Worm (Caenorhabditis elegans) whole organism, L2 larva: Measurements from ENCODE around the gene srx-85.

Experiments
- C34F6.9 ChIP-seq: fragments of 150-350 bp; optimal IDR thresholded peaks from 2 replicates; lab custom pipeline; 2014; ENCODE audit warnings: missing biosample characterization, missing genetic modification characterization
- F13H6.1 ChIP-seq: sonication (generic microtip); optimal IDR thresholded peaks from 2 replicates; lab custom pipeline; 2016; ENCODE audit warnings: missing genetic modification characterization, missing compliant biosample characterization
- Y55F3AM.14 ChIP-seq: fragments of 200-800 bp; sonication (Bioruptor generic); optimal IDR thresholded peaks from 2 replicates; lab custom pipeline; 2018; ENCODE audit warnings: mild to moderate bottlenecking, missing genetic modification characterization, missing compliant biosample characterization
- ZK546.5 ChIP-seq: sonication (generic microtip); optimal IDR thresholded peaks from 2 replicates; lab custom pipeline; 2017; ENCODE audit warnings: missing biosample characterization, missing genetic modification characterization
- alr-1 ChIP-seq: fragments of 150-350 bp; optimal IDR thresholded peaks from 2 replicates; lab custom pipeline; 2014; ENCODE audit warnings: missing biosample characterization, missing genetic modification characterization
- ama-1 ChIP-seq: fragments of 150-350 bp; optimal IDR thresholded peaks from 2 replicates; lab custom pipeline; 2018; ENCODE audit warnings: inconsistent platforms
- blmp-1 ChIP-seq: sonication (generic microtip); optimal IDR thresholded peaks from 2 replicates; lab custom pipeline; 2017; ENCODE audit warnings: missing genetic modification characterization, mild to moderate bottlenecking, missing compliant biosample characterization, antibody characterized with exemption, moderate library complexity; ENCODE audit not compliant: insufficient read depth
- ceh-82 ChIP-seq: fragments of 150-350 bp; optimal IDR thresholded peaks from 2 replicates; lab custom pipeline; 2014; ENCODE audit warnings: missing biosample characterization, missing genetic modification characterization
- crh-2 ChIP-seq: sonication (generic microtip); optimal IDR thresholded peaks from 2 replicates; lab custom pipeline; 2017; ENCODE audit warnings: missing biosample characterization, missing genetic modification characterization
- dmd-4 ChIP-seq: sonication (generic microtip); optimal IDR thresholded peaks from 2 replicates; lab custom pipeline; 2017; ENCODE audit warnings: missing biosample characterization, missing genetic modification characterization
- egl-27 ChIP-seq: sonication (generic microtip); optimal IDR thresholded peaks from 3 replicates; lab custom pipeline; 2017; ENCODE audit warnings: missing biosample characterization, missing genetic modification reagents, missing genetic modification characterization
- elt-1 ChIP-seq: fragments of 150-350 bp; optimal IDR thresholded peaks from 2 replicates; lab custom pipeline; 2014; ENCODE audit warnings: missing biosample characterization, missing genetic modification characterization
- fos-1 ChIP-seq: fragments of 150-350 bp; optimal IDR thresholded peaks from 2 replicates; lab custom pipeline; 2014; ENCODE audit warnings: missing biosample characterization, missing genetic modification characterization
- gmeb-1 ChIP-seq: fragments of 150-350 bp; optimal IDR thresholded peaks from 2 replicates; lab custom pipeline; 2014; ENCODE audit warnings: missing biosample characterization, missing genetic modification characterization
- lin-11 ChIP-seq: fragments of 150-350 bp; sonication (generic microtip); optimal IDR thresholded peaks from 2 replicates; lab custom pipeline; 2014; ENCODE audit warnings: missing biosample characterization, missing genetic modification characterization, inconsistent platforms, mixed read lengths
- lin-13 ChIP-seq: fragments of 150-350 bp; optimal IDR thresholded peaks from 2 replicates; lab custom pipeline; 2014; ENCODE audit warnings: missing biosample characterization, missing genetic modification reagents, missing genetic modification characterization
- lin-39 ChIP-seq: fragments of 150-350 bp; optimal IDR thresholded peaks from 2 replicates; lab custom pipeline; 2014; ENCODE audit warnings: missing biosample characterization, missing genetic modification reagents, missing genetic modification characterization
- lsy-2 ChIP-seq, 2 experiments: fragments of 150-350 bp in 1 of 2; sonication (generic microtip) in 1 of 2; optimal IDR thresholded peaks; 2 replicates each; lab custom pipeline; 2014 to 2017; ENCODE audit warnings: missing biosample characterization in 2 of 2, missing genetic modification characterization in 2 of 2
- mab-5 ChIP-seq: fragments of 150-350 bp; optimal IDR thresholded peaks from 2 replicates; lab custom pipeline; 2014; ENCODE audit warnings: missing biosample characterization, missing genetic modification characterization
- mbf-1 ChIP-seq: sonication (generic microtip); optimal IDR thresholded peaks from 2 replicates; lab custom pipeline; 2017; ENCODE audit warnings: missing biosample characterization, missing genetic modification characterization
- mdl-1 ChIP-seq, 2 experiments: fragments of 150-350 bp in 1 of 2; sonication (generic microtip) in 1 of 2; optimal IDR thresholded peaks; 2 replicates each; lab custom pipeline; 2017; ENCODE audit warnings: missing biosample characterization in 2 of 2, missing genetic modification characterization in 2 of 2
- nhr-10 ChIP-seq: sonication (generic microtip); optimal IDR thresholded peaks from 2 replicates; lab custom pipeline; 2017; ENCODE audit warnings: missing biosample characterization, missing genetic modification characterization
- nhr-11 ChIP-seq: fragments of 150-350 bp; optimal IDR thresholded peaks from 2 replicates; lab custom pipeline; 2014; ENCODE audit warnings: missing biosample characterization, missing genetic modification characterization
- nhr-12 ChIP-seq: fragments of 150-350 bp; optimal IDR thresholded peaks from 2 replicates; lab custom pipeline; 2014; ENCODE audit warnings: missing biosample characterization, missing genetic modification characterization
- nhr-129 ChIP-seq: fragments of 150-350 bp; optimal IDR thresholded peaks from 2 replicates; lab custom pipeline; 2014; ENCODE audit warnings: missing biosample characterization, missing genetic modification characterization
- nhr-21 ChIP-seq: fragments of 150-350 bp; optimal IDR thresholded peaks from 2 replicates; lab custom pipeline; 2014; ENCODE audit warnings: missing biosample characterization, missing genetic modification characterization
- nhr-237 ChIP-seq: fragments of 150-350 bp; optimal IDR thresholded peaks from 2 replicates; lab custom pipeline; 2014; ENCODE audit warnings: missing biosample characterization, missing genetic modification characterization
- nhr-25 ChIP-seq: fragments of 150-350 bp; sonication (generic microtip); optimal IDR thresholded peaks from 3 replicates; lab custom pipeline; 2014; ENCODE audit warnings: missing biosample characterization, missing genetic modification characterization
- nhr-6 ChIP-seq: fragments of 150-350 bp; optimal IDR thresholded peaks from 2 replicates; lab custom pipeline; 2014; ENCODE audit warnings: missing biosample characterization, missing genetic modification characterization
- nhr-77 ChIP-seq: fragments of 150-350 bp; optimal IDR thresholded peaks from 2 replicates; lab custom pipeline; 2014; ENCODE audit warnings: missing biosample characterization, missing genetic modification characterization
- peb-1 ChIP-seq: fragments of 150-350 bp; optimal IDR thresholded peaks from 2 replicates; lab custom pipeline; 2014; ENCODE audit warnings: missing biosample characterization, missing genetic modification characterization
- sem-4 ChIP-seq: fragments of 150-350 bp; optimal IDR thresholded peaks from 2 replicates; lab custom pipeline; 2014; ENCODE audit warnings: missing biosample characterization, missing genetic modification reagents, missing genetic modification characterization
- skn-1 ChIP-seq: sonication (generic microtip); optimal IDR thresholded peaks from 2 replicates; lab custom pipeline; 2017; ENCODE audit warnings: missing biosample characterization, missing genetic modification characterization
- sma-3 ChIP-seq: sonication (generic microtip); optimal IDR thresholded peaks from 2 replicates; lab custom pipeline; 2016; ENCODE audit warnings: missing genetic modification reagents, missing genetic modification characterization, missing compliant biosample characterization
- sma-9 ChIP-seq, 2 experiments: fragments of 150-350 bp in 1 of 2; sonication (generic microtip) in 1 of 2; optimal IDR thresholded peaks; 2 replicates each; lab custom pipeline; 2014 to 2016; ENCODE audit warnings: missing genetic modification characterization in 2 of 2, mild to moderate bottlenecking in 1 of 2, missing biosample characterization in 1 of 2, missing compliant biosample characterization in 1 of 2, missing genetic modification reagents in 1 of 2, moderate library complexity in 1 of 2
- snpc-4 ChIP-seq: fragments of 150-350 bp; optimal IDR thresholded peaks from 2 replicates; lab custom pipeline; 2014; ENCODE audit warnings: missing biosample characterization, missing genetic modification characterization
- unc-39 ChIP-seq: fragments of 150-350 bp; optimal IDR thresholded peaks from 2 replicates; lab custom pipeline; 2014; ENCODE audit warnings: missing biosample characterization, missing genetic modification characterization
- unc-55 ChIP-seq: fragments of 150-350 bp; sonication (generic microtip); optimal IDR thresholded peaks from 3 replicates; lab custom pipeline; 2014; ENCODE audit warnings: missing biosample characterization, missing genetic modification reagents, missing genetic modification characterization
- zag-1 ChIP-seq: fragments of 150-350 bp; optimal IDR thresholded peaks from 2 replicates; lab custom pipeline; 2014; ENCODE audit warnings: missing biosample characterization, missing genetic modification characterization
- ztf-11 ChIP-seq: sonication (generic microtip); optimal IDR thresholded peaks from 2 replicates; lab custom pipeline; 2017; ENCODE audit warnings: missing biosample characterization, missing genetic modification characterization
- ztf-4 ChIP-seq: fragments of 150-350 bp; optimal IDR thresholded peaks from 2 replicates; lab custom pipeline; 2014; ENCODE audit warnings: missing biosample characterization, missing genetic modification characterization

Gene srx-85

ce11 chrV:11543564-11543963 lies 8.9 kb upstream of the srx-85 start, which contains the start of gene F38B7.2:
Gene F38B7.2 (plus strand): TSS chrV:11543963.
- TF ChIP-seq crh-2 (tag; lab: Kevin White, UChicago) = peak; percentile 32
- no peak for TF ChIP-seq nhr-77 (tag; lab: Kevin White, UChicago)
- peak; percentile 86 for TF ChIP-seq nhr-25 (tag; lab: Kevin White, UChicago)
- peak; percentile 54 for TF ChIP-seq sma-9 (GFP tag; optimal IDR thresholded peaks at IDR 0.05; lab: Kevin White, UChicago)
- TF ChIP-seq sma-9 (tag; optimal IDR thresholded peaks at IDR 0.05; lab: Kevin White, UChicago) = no peak
- no peak for TF ChIP-seq alr-1
- TF ChIP-seq sem-4 (tag; lab: Kevin White, UChicago) = no peak
- no peak for TF ChIP-seq Y55F3AM.14
- TF ChIP-seq snpc-4 (tag; lab: Kevin White, UChicago) = no peak
- TF ChIP-seq ztf-4 (tag; lab: Kevin White, UChicago) = no peak
- peak; percentile 54 for TF ChIP-seq sma-3 (GFP tag; lab: Kevin White, UChicago)
- TF ChIP-seq fos-1 = peak; percentile 23
- TF ChIP-seq blmp-1 (tag; lab: Kevin White, UChicago) = peak; percentile 65

ce11 chrV:11545227-11545626 lies 7.3 kb upstream of the srx-85 start, which contains the start of gene F38B7.10:
Gene F38B7.10 (plus strand): TSS chrV:11545527.
- TF ChIP-seq lin-39 (tag; lab: Kevin White, UChicago) (no peak), nhr-6 (tag; lab: Kevin White, UChicago) (no peak), mbf-1 (no peak), F13H6.1 (tag; lab: Kevin White, UChicago) (no peak), mab-5 (no peak)

ce11 chrV:11546795-11547194 lies 5.7 kb upstream of the srx-85 start, which contains the start of gene F38B7.11:
Gene F38B7.11 (plus strand): TSS chrV:11547095.
- TF ChIP-seq crh-2 (tag; lab: Kevin White, UChicago) (no peak), nhr-237 (tag; lab: Kevin White, UChicago) (no peak), mab-5 (no peak), nhr-77 (tag; lab: Kevin White, UChicago) (no peak), peb-1 (tag; lab: Kevin White, UChicago) (no peak), unc-39 (tag; lab: Kevin White, UChicago) (no peak), gmeb-1 (tag; lab: Kevin White, UChicago) (no peak), nhr-25 (tag; lab: Kevin White, UChicago) (no peak), sma-9 (GFP tag; optimal IDR thresholded peaks at IDR 0.05; lab: Kevin White, UChicago) (no peak), sma-9 (tag; optimal IDR thresholded peaks at IDR 0.05; lab: Kevin White, UChicago) (no peak), ztf-11 (tag; lab: Kevin White, UChicago) (no peak), skn-1 (tag; lab: Kevin White, UChicago) (no peak), egl-27 (tag; lab: Kevin White, UChicago) (no peak), ama-1 (lab: Kevin White, UChicago) (no peak), elt-1 (tag; lab: Kevin White, UChicago) (no peak), nhr-21 (no peak), lin-11 (tag; lab: Kevin White, UChicago) (no peak), unc-55 (GFP tag; lab: Kevin White, UChicago) (no peak), ZK546.5 (tag; lab: Kevin White, UChicago) (no peak), ztf-4 (tag; lab: Kevin White, UChicago) (no peak)
- TF ChIP-seq, all 48 proteins: peak for 0

DNA sequence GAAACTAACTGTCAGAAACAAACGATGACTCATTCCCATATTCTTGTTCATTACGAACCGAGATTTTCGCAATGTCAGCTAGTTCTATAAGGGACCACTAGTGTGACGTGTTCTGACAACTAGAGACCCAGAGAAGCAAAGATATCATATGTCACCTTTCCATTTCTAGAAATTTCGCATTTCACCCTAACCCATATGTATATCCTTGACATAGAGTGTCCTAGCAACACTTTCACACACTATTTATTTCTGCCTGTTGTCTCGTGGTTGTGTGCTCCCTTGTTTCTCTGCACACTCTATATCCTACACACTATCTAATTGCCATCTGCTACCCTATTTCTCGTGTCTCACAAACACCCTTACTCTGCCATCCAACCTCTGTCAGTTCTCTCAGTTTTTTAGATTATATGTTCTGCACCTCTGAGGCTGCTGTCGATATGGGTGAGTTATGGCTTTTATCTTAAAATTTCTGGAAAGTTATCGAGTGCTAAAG lies 3.5 kb upstream of the srx-85 start, which contains the start of the genes F38B7.17 and F38B7.3:
Gene F38B7.17 (minus strand): TSS at position 51 of the 493 bp plus-strand sequence.
Gene F38B7.3 (plus strand): TSS at position 194 of the 493 bp plus-strand sequence.
- no peak for TF ChIP-seq sem-4 (tag; lab: Kevin White, UChicago)
- peak; percentile 70 for TF ChIP-seq sma-9 (GFP tag; optimal IDR thresholded peaks at IDR 0.05; lab: Kevin White, UChicago)
- no peak for TF ChIP-seq sma-9 (tag; optimal IDR thresholded peaks at IDR 0.05; lab: Kevin White, UChicago)
- TF ChIP-seq nhr-21 = peak; percentile 64
- peak; percentile 69 for TF ChIP-seq crh-2 (tag; lab: Kevin White, UChicago)
- peak; percentile 64 for TF ChIP-seq F13H6.1 (tag; lab: Kevin White, UChicago)
- peak; percentile 78 for TF ChIP-seq nhr-25 (tag; lab: Kevin White, UChicago)
- no peak for TF ChIP-seq nhr-10 (tag; lab: Kevin White, UChicago)
- TF ChIP-seq blmp-1 (tag; lab: Kevin White, UChicago) = peak; percentile 77
- peak; percentile 37 for TF ChIP-seq ztf-4 (tag; lab: Kevin White, UChicago)
- no peak for TF ChIP-seq nhr-12 (tag; lab: Kevin White, UChicago)
- TF ChIP-seq nhr-6 (tag; lab: Kevin White, UChicago) = peak; percentile 50
- peak in 1 of 2 experiments; percentile 70 for TF ChIP-seq lsy-2 (tag; optimal IDR thresholded peaks at IDR 0.05; lab: Kevin White, UChicago)
- TF ChIP-seq nhr-11 (tag; lab: Kevin White, UChicago) = no peak
- peak; percentile 89 for TF ChIP-seq C34F6.9 (tag; lab: Kevin White, UChicago)
- peak; percentile 69 to 81 for TF ChIP-seq mdl-1 (tag; optimal IDR thresholded peaks at IDR 0.05; lab: Kevin White, UChicago)
- no peak for TF ChIP-seq snpc-4 (tag; lab: Kevin White, UChicago)
- TF ChIP-seq fos-1 = peak; percentile 56
- peak; percentile 85 for TF ChIP-seq nhr-129
- no peak for TF ChIP-seq zag-1 (tag; lab: Kevin White, UChicago)
- TF ChIP-seq lin-13 = peak; percentile 38
- no peak for TF ChIP-seq dmd-4 (tag; lab: Kevin White, UChicago)
- TF ChIP-seq nhr-237 (tag; lab: Kevin White, UChicago) = no peak
- peak; percentile 79 for TF ChIP-seq ama-1 (lab: Kevin White, UChicago)
- no peak for TF ChIP-seq gmeb-1 (tag; lab: Kevin White, UChicago)
- no peak for TF ChIP-seq ceh-82 (tag; lab: Kevin White, UChicago)
- TF ChIP-seq mbf-1 = no peak
- no peak for TF ChIP-seq mab-5
- TF ChIP-seq Y55F3AM.14 = no peak
- peak; percentile 44 for TF ChIP-seq unc-55 (GFP tag; lab: Kevin White, UChicago)
- TF ChIP-seq, all 48 proteins: peak for 16
